Worm (Caenorhabditis elegans) whole organism, mixed stage, embryonic: Measurements from ENCODE around the gene H23N18.6.

Experiments used
- ces-1 ChIP-seq: fragments of 150-350 bp; optimal IDR thresholded peaks from 2 replicates; lab custom pipeline; 2014; ENCODE audit warnings: missing biosample characterization, missing genetic modification reagents, missing genetic modification characterization
- cnd-1 ChIP-seq: fragments of 200-800 bp; sonication (Bioruptor generic); optimal IDR thresholded peaks from 2 replicates; lab custom pipeline; 2018; ENCODE audit warnings: mild to moderate bottlenecking, missing genetic modification characterization, missing compliant biosample characterization
- lsy-2 ChIP-seq: fragments of 150-350 bp; optimal IDR thresholded peaks from 2 replicates; lab custom pipeline; 2014; ENCODE audit warnings: missing biosample characterization, missing genetic modification characterization
- mab-5 ChIP-seq: fragments of 150-350 bp; optimal IDR thresholded peaks from 2 replicates; lab custom pipeline; 2014; ENCODE audit warnings: missing biosample characterization, missing genetic modification characterization
- mep-1 ChIP-seq: fragments of 150-350 bp; optimal IDR thresholded peaks from 2 replicates; lab custom pipeline; 2017; ENCODE audit warnings: missing biosample characterization, missing genetic modification reagents, missing genetic modification characterization, inconsistent platforms
- nhr-28 ChIP-seq: fragments of 150-350 bp; optimal IDR thresholded peaks from 2 replicates; lab custom pipeline; 2014; ENCODE audit warnings: missing biosample characterization, missing genetic modification characterization
- nhr-76 ChIP-seq: sonication (generic microtip); optimal IDR thresholded peaks from 2 replicates; lab custom pipeline; 2017; ENCODE audit warnings: missing biosample characterization, missing genetic modification characterization
- pha-4 ChIP-seq: fragments of 150-350 bp; optimal IDR thresholded peaks from 2 replicates; lab custom pipeline; 2018; ENCODE audit warnings: missing biosample characterization, missing genetic modification reagents, missing genetic modification characterization
- snpc-4 ChIP-seq: fragments of 150-350 bp; optimal IDR thresholded peaks from 2 replicates; lab custom pipeline; 2014; ENCODE audit warnings: missing biosample characterization, missing genetic modification characterization
- ztf-11 ChIP-seq: fragments of 150-350 bp; optimal IDR thresholded peaks from 2 replicates; lab custom pipeline; 2014; ENCODE audit warnings: missing biosample characterization, missing genetic modification characterization

DNA sequence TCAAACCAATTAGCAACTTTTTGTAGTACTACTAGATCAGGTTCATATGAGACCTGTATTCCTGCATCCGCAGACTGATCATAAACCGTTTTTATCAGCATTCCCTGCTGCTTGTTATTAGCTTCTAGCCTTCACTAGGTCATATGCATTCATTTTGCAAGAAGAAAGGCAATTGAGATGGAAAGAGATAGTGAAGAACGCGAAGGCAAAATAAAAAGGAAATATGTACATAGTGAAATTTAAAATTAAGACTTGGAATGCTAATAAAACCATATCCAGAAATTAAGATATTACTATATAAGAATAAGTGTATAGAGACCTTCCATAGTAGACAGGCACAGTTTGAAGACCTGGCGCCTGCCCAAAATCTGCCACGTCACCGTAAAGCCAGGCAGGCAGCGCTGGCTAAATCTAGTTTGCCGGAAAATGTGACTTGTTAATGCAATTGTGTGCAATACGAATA lies 5.8 kb upstream of the H23N18.6 start, which contains the start of the genes C02E7.8 and srh-23:
- TF ChIP-seq nhr-28 (tag; lab: Kevin White, UChicago): no peak
- no peak for TF ChIP-seq cnd-1
- no peak for TF ChIP-seq ces-1 (GFP tag; lab: Kevin White, UChicago)
- no peak for TF ChIP-seq snpc-4 (tag; lab: Kevin White, UChicago)
- TF ChIP-seq ztf-11: no peak
- TF ChIP-seq nhr-76: no peak
- TF ChIP-seq mab-5 (tag; lab: Kevin White, UChicago): no peak
- no peak for TF ChIP-seq mep-1 (tag; lab: Kevin White, UChicago)
- TF ChIP-seq lsy-2: no peak
- no peak for TF ChIP-seq pha-4
